Worm (Caenorhabditis elegans) whole organism, young adult: ENCODE measurements around the gene F22B5.4.

Source experiments
- B0035.1 ChIP-seq: sonication (generic microtip); optimal IDR thresholded peaks from 2 replicates; lab custom pipeline; 2016; ENCODE audit warnings: missing genetic modification characterization, mild to moderate bottlenecking, missing compliant biosample characterization, missing genotype, missing genetic modification reagents
- B0336.3 ChIP-seq: fragments of 200-800 bp; sonication (Bioruptor generic); IDR thresholded peaks from 2 replicates; pipeline ENCODE4 v1.3.6; 2022; ENCODE audit warnings: missing genetic modification characterization, missing compliant biosample characterization
- C17E4.6 ChIP-seq: fragments of 200-800 bp; sonication (Bioruptor generic); IDR thresholded peaks from 2 replicates; pipeline ENCODE4 v1.3.6; 2022; ENCODE audit warnings: missing genetic modification reagents, missing genetic modification characterization, missing compliant biosample characterization
- F22D6.2 ChIP-seq: sonication (generic microtip); optimal IDR thresholded peaks from 2 replicates; lab custom pipeline; 2016; ENCODE audit warnings: mild to moderate bottlenecking, missing genetic modification characterization, missing compliant biosample characterization
- F23B12.7 ChIP-seq: sonication (generic microtip); optimal IDR thresholded peaks from 2 replicates; lab custom pipeline; 2017; ENCODE audit warnings: missing genetic modification characterization, mild to moderate bottlenecking, missing compliant biosample characterization, antibody characterized with exemption, moderate library complexity; ENCODE audit not compliant: insufficient read depth
- F39B2.1 ChIP-seq: fragments of 200-800 bp; sonication (Bioruptor generic); IDR thresholded peaks from 2 replicates; pipeline ENCODE4 v1.3.6; 2022; ENCODE audit warnings: missing genetic modification reagents, missing genetic modification characterization, missing compliant biosample characterization
- F57C9.4 ChIP-seq: sonication (generic microtip); optimal IDR thresholded peaks from 2 replicates; lab custom pipeline; 2017; ENCODE audit warnings: mild to moderate bottlenecking, missing genetic modification characterization, missing compliant biosample characterization
- K11D2.4 ChIP-seq: fragments of 200-800 bp; sonication (Bioruptor generic); IDR thresholded peaks from 2 replicates; pipeline ENCODE4 v1.3.6; 2022; ENCODE audit warnings: missing genetic modification reagents, missing genetic modification characterization, missing compliant biosample characterization
- T07F8.4 ChIP-seq: sonication (generic microtip); optimal IDR thresholded peaks from 2 replicates; lab custom pipeline; 2016; ENCODE audit warnings: mild to moderate bottlenecking, missing genetic modification characterization, moderate library complexity, missing compliant biosample characterization
- T26A5.8 ChIP-seq: sonication (generic microtip); optimal IDR thresholded peaks from 2 replicates; lab custom pipeline; 2016; ENCODE audit warnings: missing genetic modification characterization, missing compliant biosample characterization
- Y56A3A.18 ChIP-seq: fragments of 200-800 bp; sonication (Bioruptor generic); IDR thresholded peaks from 2 replicates; pipeline ENCODE4 v1.3.6; 2022; ENCODE audit warnings: missing genetic modification reagents, missing genetic modification characterization, missing compliant biosample characterization
- Y95B8A.8 ChIP-seq: fragments of 200-800 bp; sonication (Bioruptor generic); IDR thresholded peaks from 2 replicates; pipeline ENCODE4 v1.3.6; 2022; ENCODE audit warnings: missing genetic modification reagents, missing genetic modification characterization, missing compliant biosample characterization
- aptf-3 ChIP-seq: fragments of 200-800 bp; sonication (Bioruptor generic); IDR thresholded peaks from 2 replicates; pipeline ENCODE4 v1.3.6; 2022; ENCODE audit warnings: missing genetic modification characterization, missing compliant biosample characterization
- attf-5 ChIP-seq: fragments of 200-800 bp; sonication (Bioruptor generic); optimal IDR thresholded peaks from 2 replicates; lab custom pipeline; 2018; ENCODE audit warnings: mild to moderate bottlenecking, missing genetic modification characterization, missing compliant biosample characterization
- attf-6 ChIP-seq: fragments of 200-800 bp; sonication (Bioruptor generic); IDR thresholded peaks from 2 replicates; pipeline ENCODE4 v1.3.6; 2022; ENCODE audit warnings: missing genetic modification reagents, missing genetic modification characterization, missing compliant biosample characterization
- ccch-3 ChIP-seq: fragments of 200-800 bp; sonication (Bioruptor generic); optimal IDR thresholded peaks from 2 replicates; lab custom pipeline; 2018; ENCODE audit warnings: mild to moderate bottlenecking, missing genetic modification characterization, missing compliant biosample characterization
- cebp-1 ChIP-seq, 2 experiments: fragments of 200-800 bp in 1 of 2; sonication (Bioruptor generic) in 1 of 2; sonication (generic microtip) in 1 of 2; IDR thresholded peaks in 1 of 2; optimal IDR thresholded peaks in 1 of 2; 2 replicates each; pipeline versions ENCODE4 v1.3.6 to Lab custom; 2017 to 2022; ENCODE audit warnings: missing compliant biosample characterization in 2 of 2, missing genetic modification characterization in 2 of 2, mild to moderate bottlenecking in 1 of 2, missing genetic modification reagents in 1 of 2, moderate library complexity in 1 of 2
- ceh-100 ChIP-seq: fragments of 200-800 bp; sonication (Bioruptor generic); IDR thresholded peaks from 2 replicates; pipeline ENCODE4 v1.3.6; 2022; ENCODE audit warnings: missing genetic modification reagents, missing genetic modification characterization, missing compliant biosample characterization
- ceh-91 ChIP-seq: fragments of 200-800 bp; sonication (Bioruptor generic); IDR thresholded peaks from 2 replicates; pipeline ENCODE4 v1.3.6; 2022; ENCODE audit warnings: missing genetic modification reagents, missing genetic modification characterization, missing compliant biosample characterization
- dpff-1 ChIP-seq: sonication (generic microtip); optimal IDR thresholded peaks from 2 replicates; lab custom pipeline; 2017; ENCODE audit warnings: mild to moderate bottlenecking, missing genetic modification characterization, missing compliant biosample characterization
- egrh-3 ChIP-seq: fragments of 200-800 bp; sonication (Bioruptor generic); IDR thresholded peaks from 2 replicates; pipeline ENCODE4 v1.3.6; 2022; ENCODE audit warnings: missing genetic modification reagents, missing genetic modification characterization, missing compliant biosample characterization
- ekl-4 ChIP-seq: fragments of 200-800 bp; sonication (Bioruptor generic); IDR thresholded peaks from 2 replicates; pipeline ENCODE4 v1.3.6; 2022; ENCODE audit warnings: missing genetic modification reagents, missing genetic modification characterization, missing compliant biosample characterization
- him-1 ChIP-seq: sonication (generic microtip); optimal IDR thresholded peaks from 2 replicates; lab custom pipeline; 2016; ENCODE audit warnings: missing genotype, missing genetic modification reagents, missing genetic modification characterization, missing compliant biosample characterization
- hlh-26 ChIP-seq: fragments of 200-800 bp; sonication (Bioruptor generic); conservative IDR thresholded peaks from 2 replicates; pipeline ENCODE4 v1.3.6; 2022; ENCODE audit warnings: missing genetic modification reagents, missing genetic modification characterization, missing compliant biosample characterization
- let-526 ChIP-seq: fragments of 200-800 bp; sonication (Bioruptor generic); IDR thresholded peaks from 2 replicates; pipeline ENCODE4 v1.3.6; 2022; ENCODE audit warnings: missing genetic modification reagents, missing genetic modification characterization, missing compliant biosample characterization
- lir-1 ChIP-seq: fragments of 200-800 bp; sonication (Bioruptor generic); conservative IDR thresholded peaks from 2 replicates; pipeline ENCODE4 v1.3.6; 2022; ENCODE audit warnings: missing genetic modification reagents, missing genetic modification characterization, missing compliant biosample characterization
- madf-8 ChIP-seq: fragments of 200-800 bp; sonication (Bioruptor generic); conservative IDR thresholded peaks from 2 replicates; pipeline ENCODE4 v1.3.6; 2022; ENCODE audit warnings: missing genetic modification reagents, missing genetic modification characterization, missing compliant biosample characterization
- mes-4 ChIP-seq: sonication (generic microtip); optimal IDR thresholded peaks from 2 replicates; lab custom pipeline; 2016; ENCODE audit warnings: missing genotype, missing genetic modification characterization, missing compliant biosample characterization
- mxl-1 ChIP-seq: sonication (generic microtip); optimal IDR thresholded peaks from 2 replicates; lab custom pipeline; 2016; ENCODE audit warnings: missing genetic modification characterization, missing compliant biosample characterization
- nfya-2 ChIP-seq: fragments of 200-800 bp; sonication (Bioruptor generic); IDR thresholded peaks from 2 replicates; pipeline ENCODE4 v1.3.6; 2022; ENCODE audit warnings: missing genetic modification reagents, missing genetic modification characterization, missing compliant biosample characterization
- nfyb-1 ChIP-seq: fragments of 200-800 bp; sonication (Bioruptor generic); IDR thresholded peaks from 2 replicates; pipeline ENCODE4 v1.3.6; 2022; ENCODE audit warnings: missing genetic modification reagents, missing genetic modification characterization, missing compliant biosample characterization
- nhr-120 ChIP-seq: fragments of 200-800 bp; sonication (Bioruptor generic); IDR thresholded peaks from 2 replicates; pipeline ENCODE4 v1.3.6; 2022; ENCODE audit warnings: missing genetic modification characterization, missing compliant biosample characterization
- nhr-179 ChIP-seq: sonication (generic microtip); optimal IDR thresholded peaks from 2 replicates; lab custom pipeline; 2016; ENCODE audit warnings: mild to moderate bottlenecking, missing genetic modification characterization, missing compliant biosample characterization
- nhr-27 ChIP-seq: fragments of 200-800 bp; sonication (Bioruptor generic); optimal IDR thresholded peaks from 2 replicates; lab custom pipeline; 2018; ENCODE audit warnings: mild to moderate bottlenecking, missing genetic modification characterization, moderate library complexity, missing compliant biosample characterization
- rec-8 ChIP-seq, 2 experiments: sonication (generic microtip); optimal IDR thresholded peaks; 2 replicates each; lab custom pipeline; 2016; ENCODE audit warnings: mild to moderate bottlenecking in 2 of 2, missing genetic modification characterization in 2 of 2, missing genetic modification reagents in 2 of 2, missing genotype in 2 of 2, missing biosample characterization in 1 of 2, missing compliant biosample characterization in 1 of 2, moderate library complexity in 1 of 2
- sptf-2 ChIP-seq: fragments of 200-800 bp; sonication (Bioruptor generic); optimal IDR thresholded peaks from 2 replicates; lab custom pipeline; 2018; ENCODE audit warnings: mild to moderate bottlenecking, missing genetic modification characterization, missing compliant biosample characterization
- xnd-1 ChIP-seq: sonication (generic microtip); optimal IDR thresholded peaks from 2 replicates; lab custom pipeline; 2016; ENCODE audit warnings: missing genotype, missing genetic modification reagents, missing genetic modification characterization, missing compliant biosample characterization
- zim-3 ChIP-seq: sonication (generic microtip); optimal IDR thresholded peaks from 2 replicates; lab custom pipeline; 2017; ENCODE audit warnings: mild to moderate bottlenecking, missing genetic modification characterization, moderate library complexity, missing compliant biosample characterization
- ztf-26 ChIP-seq: sonication (generic microtip); optimal IDR thresholded peaks from 2 replicates; lab custom pipeline; 2017; ENCODE audit warnings: missing genetic modification characterization, missing compliant biosample characterization
- ztf-6 ChIP-seq: fragments of 200-800 bp; sonication (Bioruptor generic); IDR thresholded peaks from 2 replicates; pipeline ENCODE4 v1.3.6; 2022; ENCODE audit warnings: missing genetic modification reagents, missing genetic modification characterization, missing compliant biosample characterization

The F22B5.4 gene

DNA sequence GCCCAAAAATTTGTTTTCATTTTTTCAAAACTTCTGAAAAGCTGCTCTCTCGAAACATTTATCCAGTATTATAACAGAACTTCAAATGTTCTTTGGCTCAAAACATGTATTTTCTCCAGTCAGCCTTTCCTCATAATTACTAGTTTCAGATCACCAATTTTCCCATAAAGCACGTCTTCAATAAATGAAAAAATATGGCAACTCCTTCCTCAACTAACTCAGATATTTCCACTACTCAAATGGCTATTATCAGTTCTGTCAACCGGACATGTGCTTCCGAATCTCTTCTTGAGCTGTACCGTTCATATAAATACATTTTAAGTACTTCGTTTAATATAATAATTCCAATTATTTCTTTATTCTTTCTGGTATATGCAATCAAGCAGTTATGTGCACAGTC lies 42.0 kb upstream of the F22B5.4 start, which contains the start of gene sra-13:
TSS of gene sra-13 (plus strand) at position 195 of the 400 bp plus-strand sequence.
- TF ChIP-seq him-1 (tag; lab: Kevin White, UChicago) = no peak
- TF ChIP-seq lir-1 (GFP tag; lab: Robert Waterston, UW) = no peak
- no peak for TF ChIP-seq T26A5.8 (tag; lab: Kevin White, UChicago)
- TF ChIP-seq nfyb-1 = no peak
- no peak for TF ChIP-seq K11D2.4
- TF ChIP-seq cebp-1 (GFP tag; IDR thresholded peaks at IDR 0.05; lab: Robert Waterston, UW) = no peak
- no peak for TF ChIP-seq cebp-1 (tag; optimal IDR thresholded peaks at IDR 0.05; lab: Kevin White, UChicago)
- no peak for TF ChIP-seq mxl-1 (tag; lab: Kevin White, UChicago)
- TF ChIP-seq F22D6.2 = no peak
- TF ChIP-seq B0035.1 (tag; lab: Kevin White, UChicago) = no peak

DNA sequence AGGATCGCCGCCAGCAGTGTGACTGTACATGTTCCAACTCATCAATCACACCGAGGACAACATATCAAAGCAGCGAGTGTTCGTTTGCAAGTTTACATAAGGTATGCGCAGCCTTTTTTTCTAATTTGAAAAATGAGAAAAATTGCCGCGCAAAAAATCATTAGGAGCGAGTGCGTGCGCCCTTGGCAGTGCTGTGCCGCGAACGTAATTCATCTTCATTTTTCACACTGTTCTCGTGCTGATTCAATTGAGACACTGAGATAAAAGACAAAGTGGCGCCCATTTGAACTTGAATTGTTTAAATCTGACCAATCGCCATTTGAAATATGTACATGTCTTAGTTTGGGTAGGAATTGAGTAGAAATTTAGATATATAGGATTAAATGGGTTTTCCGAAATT lies 40.0 kb upstream of the F22B5.4 start:
- TF ChIP-seq let-526 (GFP tag; lab: Robert Waterston, UW) = no peak
- TF ChIP-seq ekl-4 (GFP tag; lab: Robert Waterston, UW) = no peak
- TF ChIP-seq hlh-26 (GFP tag; lab: Robert Waterston, UW) = no peak
- no peak for TF ChIP-seq F57C9.4 (tag; lab: Kevin White, UChicago)
- no peak for TF ChIP-seq attf-5 (GFP tag; lab: Kevin White, UChicago)
- no peak for TF ChIP-seq zim-3 (tag; lab: Kevin White, UChicago)
- TF ChIP-seq T07F8.4 (tag; lab: Kevin White, UChicago) = no peak
- no peak for TF ChIP-seq ceh-91 (GFP tag; lab: Robert Waterston, UW)
- no peak for TF ChIP-seq B0336.3 (GFP tag; lab: Robert Waterston, UW)
- no peak for TF ChIP-seq Y56A3A.18 (GFP tag; lab: Robert Waterston, UW)
- no peak for TF ChIP-seq nhr-27
- no peak for TF ChIP-seq ztf-6
- no peak for TF ChIP-seq xnd-1 (tag; lab: Kevin White, UChicago)
- no peak for TF ChIP-seq sptf-2 (GFP tag; lab: Kevin White, UChicago)
- no peak for TF ChIP-seq nfya-2
- TF ChIP-seq nhr-120 (GFP tag; lab: Robert Waterston, UW) = no peak
- TF ChIP-seq dpff-1 (tag; lab: Kevin White, UChicago) = no peak

DNA sequence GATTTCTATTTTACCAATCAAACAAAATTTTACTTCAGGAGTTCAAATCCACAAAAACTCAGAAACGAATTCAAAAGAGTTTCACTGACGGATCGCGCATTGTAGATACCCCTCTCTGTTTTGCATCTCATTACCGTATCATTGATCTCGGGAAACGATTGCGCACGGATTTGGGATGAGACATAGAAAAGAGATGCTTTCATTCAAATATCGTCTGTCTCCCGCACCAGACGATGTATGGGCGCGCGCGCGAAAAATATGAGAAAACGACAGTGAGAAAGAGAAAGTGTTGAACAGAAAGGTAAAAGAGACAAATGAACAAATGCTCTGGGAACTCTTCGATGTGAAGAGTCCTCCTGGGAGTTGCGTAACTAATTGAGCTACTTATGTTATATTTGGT lies 38.5 kb upstream of the F22B5.4 start:
- no peak for TF ChIP-seq hlh-26 (GFP tag; lab: Robert Waterston, UW)
- no peak for TF ChIP-seq aptf-3 (GFP tag; lab: Robert Waterston, UW)
- no peak for TF ChIP-seq ceh-100 (GFP tag; lab: Robert Waterston, UW)
- no peak for TF ChIP-seq attf-6 (GFP tag; lab: Robert Waterston, UW)
- TF ChIP-seq nhr-179 (tag; lab: Kevin White, UChicago) = no peak
- TF ChIP-seq F39B2.1 (GFP tag; lab: Robert Waterston, UW) = no peak
- TF ChIP-seq F23B12.7 (tag; lab: Kevin White, UChicago) = no peak
- TF ChIP-seq ztf-26 = no peak
- TF ChIP-seq egrh-3 (GFP tag; lab: Robert Waterston, UW) = no peak
- TF ChIP-seq C17E4.6 (GFP tag; lab: Robert Waterston, UW) = no peak
- no peak for TF ChIP-seq ccch-3 (GFP tag; lab: Kevin White, UChicago)
- TF ChIP-seq lir-1 (GFP tag; lab: Robert Waterston, UW) = no peak
- TF ChIP-seq mes-4 (tag; lab: Kevin White, UChicago) = no peak
- TF ChIP-seq madf-8 = no peak
- TF ChIP-seq rec-8 (tag; optimal IDR thresholded peaks at IDR 0.05; lab: Kevin White, UChicago) = no peak
- no peak for TF ChIP-seq Y95B8A.8 (GFP tag; lab: Robert Waterston, UW)
- TF ChIP-seq, all 124 proteins: peak for 0
